Worm (Caenorhabditis elegans) whole organism, early embryonic: ENCODE data around the gene Y62H9A.2.

Experiments used
- F13C5.2 ChIP-seq: sonication (generic microtip); optimal IDR thresholded peaks from 2 replicates; lab custom pipeline; 2017; ENCODE audit warnings: mild to moderate bottlenecking, missing genetic modification characterization, inconsistent platforms, missing compliant biosample characterization
- aly-1 ChIP-seq: sonication (generic microtip); optimal IDR thresholded peaks from 2 replicates; lab custom pipeline; 2016; ENCODE audit warnings: missing genetic modification characterization, missing compliant biosample characterization
- ama-1 ChIP-seq: fragments of 150-350 bp; optimal IDR thresholded peaks from 2 replicates; lab custom pipeline; 2014
- ceh-13 ChIP-seq: fragments of 200-800 bp; sonication (Bioruptor generic); optimal IDR thresholded peaks from 2 replicates; lab custom pipeline; 2018; ENCODE audit warnings: mild to moderate bottlenecking, missing genetic modification characterization, missing compliant biosample characterization
- ets-7 ChIP-seq: sonication (generic microtip); optimal IDR thresholded peaks from 2 replicates; lab custom pipeline; 2016; ENCODE audit warnings: missing genotype, missing genetic modification characterization, missing compliant biosample characterization
- flt-1 ChIP-seq: fragments of 200-800 bp; sonication (Bioruptor generic); IDR thresholded peaks from 2 replicates; pipeline ENCODE4 v1.3.6; 2022; ENCODE audit warnings: missing genetic modification characterization, missing compliant biosample characterization
- hmbx-1 ChIP-seq: sonication (generic microtip); optimal IDR thresholded peaks from 2 replicates; lab custom pipeline; 2016; ENCODE audit warnings: mild to moderate bottlenecking, missing genetic modification characterization, missing compliant biosample characterization
- hmg-4 ChIP-seq: fragments of 200-800 bp; sonication (Bioruptor generic); optimal IDR thresholded peaks from 2 replicates; lab custom pipeline; 2018; ENCODE audit warnings: mild to moderate bottlenecking, missing genetic modification characterization, missing compliant biosample characterization
- hnd-1 ChIP-seq: sonication (generic microtip); optimal IDR thresholded peaks from 2 replicates; lab custom pipeline; 2016; ENCODE audit warnings: missing genetic modification characterization, missing compliant biosample characterization
- pes-1 ChIP-seq: fragments of 200-800 bp; sonication (Bioruptor generic); IDR thresholded peaks from 2 replicates; pipeline ENCODE4 v1.3.6; 2022; ENCODE audit warnings: missing genetic modification reagents, missing genetic modification characterization, missing compliant biosample characterization
- sea-1 ChIP-seq: fragments of 200-800 bp; sonication (Bioruptor generic); conservative IDR thresholded peaks from 2 replicates; pipeline ENCODE4 v1.3.6; 2022; ENCODE audit warnings: missing genetic modification characterization, missing compliant biosample characterization
- tbx-11 ChIP-seq: fragments of 200-800 bp; sonication (Bioruptor generic); IDR thresholded peaks from 2 replicates; pipeline ENCODE4 v1.3.6; 2022; ENCODE audit warnings: missing genetic modification characterization, missing compliant biosample characterization

DNA sequence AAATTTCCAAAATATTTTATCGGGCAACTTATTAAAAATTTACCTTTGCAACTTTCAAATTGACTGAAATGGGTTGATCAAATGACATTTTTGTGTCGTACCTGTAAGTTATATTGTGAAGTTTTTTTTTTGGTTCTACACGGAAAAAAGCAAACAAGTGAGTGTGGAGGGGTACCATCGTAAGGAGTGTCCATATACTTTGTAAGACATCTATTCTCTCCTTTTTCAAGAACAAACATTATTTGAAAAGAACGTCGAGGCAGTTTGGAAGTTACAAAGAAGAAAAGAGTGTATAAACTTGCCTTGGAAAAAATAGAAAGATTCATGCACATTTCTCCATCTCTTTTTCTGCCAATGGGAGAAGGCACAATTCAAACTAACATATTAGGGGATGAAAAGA lies 40.6 kb downstream of the Y62H9A.2 start, which contains the start of gene taf-7.1:
- no peak for TF ChIP-seq F13C5.2
- no peak for TF ChIP-seq ama-1 (lab: Kevin White, UChicago)
- TF ChIP-seq pes-1 (GFP tag; lab: Robert Waterston, UW): no peak
- TF ChIP-seq flt-1 (GFP tag; lab: Robert Waterston, UW): no peak
- TF ChIP-seq ceh-13: no peak
- no peak for TF ChIP-seq hmbx-1
- no peak for TF ChIP-seq hmg-4
- TF ChIP-seq tbx-11: no peak
- no peak for TF ChIP-seq aly-1 (tag; lab: Kevin White, UChicago)
- no peak for TF ChIP-seq sea-1 (GFP tag; lab: Robert Waterston, UW)
- TF ChIP-seq hnd-1 (tag; lab: Kevin White, UChicago): no peak
- TF ChIP-seq ets-7 (tag; lab: Kevin White, UChicago): no peak
